Fruit fly (Drosophila melanogaster) whole organism, embryonic: ENCODE measurements around the gene CenB1A.

Experiments
- Asciz ChIP-seq: fragments of 200-800 bp; sonication (Bioruptor generic); optimal IDR thresholded peaks from 2 replicates; lab custom pipeline; 2017; ENCODE audit warnings: missing biosample characterization, mild to moderate bottlenecking, missing genetic modification characterization, missing genetic modification reagents
- Bteb2 ChIP-seq: fragments of 200-800 bp; sonication (Bioruptor generic); optimal IDR thresholded peaks from 2 replicates; lab custom pipeline; 2016; ENCODE audit warnings: missing biosample characterization, missing genetic modification characterization
- CG12299 ChIP-seq: fragments of 200-800 bp; sonication (Bioruptor generic); optimal IDR thresholded peaks from 2 replicates; lab custom pipeline; 2018; ENCODE audit warnings: missing biosample characterization, mild to moderate bottlenecking, missing genetic modification characterization
- CG12659 ChIP-seq: fragments of 200-800 bp; sonication (Bioruptor generic); optimal IDR thresholded peaks from 3 replicates; lab custom pipeline; 2017; ENCODE audit warnings: mild to moderate bottlenecking, missing biosample characterization, missing genetic modification reagents, missing genetic modification characterization
- CG12942 ChIP-seq: fragments of 200-800 bp; sonication (Bioruptor generic); optimal IDR thresholded peaks from 3 replicates; lab custom pipeline; 2016; ENCODE audit warnings: missing biosample characterization, missing genetic modification characterization
- CG13624 ChIP-seq: fragments of 200-800 bp; sonication (Bioruptor generic); optimal IDR thresholded peaks from 2 replicates; lab custom pipeline; 2016; ENCODE audit warnings: missing biosample characterization, missing genetic modification characterization
- CG15514 ChIP-seq: fragments of 200-800 bp; sonication (Bioruptor generic); optimal IDR thresholded peaks from 3 replicates; lab custom pipeline; 2017; ENCODE audit warnings: missing biosample characterization, missing genetic modification characterization, mild to moderate bottlenecking, moderate library complexity, missing genetic modification reagents
- CG1603 ChIP-seq: fragments of 200-800 bp; sonication (Bioruptor generic); optimal IDR thresholded peaks from 2 replicates; lab custom pipeline; 2019; ENCODE audit warnings: missing biosample characterization, mild to moderate bottlenecking, missing genetic modification characterization, moderate library complexity
- CG16813 ChIP-seq: fragments of 200-800 bp; sonication (Bioruptor generic); IDR thresholded peaks from 3 replicates; pipeline ENCODE4 v1.3.6; 2022; ENCODE audit warnings: missing biosample characterization, missing genetic modification characterization; ENCODE audit not compliant: partially characterized antibody
- CG16815 ChIP-seq: fragments of 200-800 bp; sonication (Bioruptor generic); optimal IDR thresholded peaks from 3 replicates; lab custom pipeline; 2017; ENCODE audit warnings: missing biosample characterization, mild to moderate bottlenecking, missing genetic modification characterization
- CG17328 ChIP-seq: fragments of 200-800 bp; sonication (Bioruptor generic); IDR thresholded peaks from 2 replicates; pipeline ENCODE4 v1.3.6; 2022; ENCODE audit warnings: missing biosample characterization, missing genetic modification characterization
- CG1832 ChIP-seq: fragments of 200-800 bp; sonication (Bioruptor generic); optimal IDR thresholded peaks from 2 replicates; lab custom pipeline; 2017; ENCODE audit warnings: missing biosample characterization, mild to moderate bottlenecking, missing genetic modification characterization, inconsistent platforms
- CG18764 ChIP-seq: fragments of 200-800 bp; sonication (Bioruptor generic); optimal IDR thresholded peaks from 3 replicates; lab custom pipeline; 2016; ENCODE audit warnings: missing biosample characterization, missing genetic modification characterization
- CG4424 ChIP-seq: fragments of 200-800 bp; sonication (Bioruptor generic); optimal IDR thresholded peaks from 3 replicates; lab custom pipeline; 2016; ENCODE audit warnings: missing biosample characterization, missing genetic modification characterization
- CG4617 ChIP-seq: fragments of 200-800 bp; sonication (Bioruptor generic); optimal IDR thresholded peaks from 3 replicates; lab custom pipeline; 2016; ENCODE audit warnings: missing biosample characterization, missing genetic modification characterization, borderline replicate concordance
- CG4854 ChIP-seq: fragments of 200-800 bp; sonication (Bioruptor generic); optimal IDR thresholded peaks from 2 replicates; lab custom pipeline; 2016; ENCODE audit warnings: missing biosample characterization, missing genetic modification characterization, inconsistent platforms
- CG5245 ChIP-seq: fragments of 200-800 bp; sonication (Bioruptor generic); optimal IDR thresholded peaks from 3 replicates; lab custom pipeline; 2016; ENCODE audit warnings: missing biosample characterization, missing genetic modification characterization
- CG6654 ChIP-seq: fragments of 200-800 bp; sonication (Bioruptor generic); optimal IDR thresholded peaks from 2 replicates; lab custom pipeline; 2017; ENCODE audit warnings: missing biosample characterization, mild to moderate bottlenecking, missing genetic modification characterization
- CG7745 ChIP-seq: fragments of 200-800 bp; sonication (Bioruptor generic); optimal IDR thresholded peaks from 2 replicates; lab custom pipeline; 2018; ENCODE audit warnings: missing biosample characterization, mild to moderate bottlenecking, missing genetic modification characterization, moderate library complexity
- CG8290 ChIP-seq, 3 experiments: fragments of 200-800 bp; sonication (Bioruptor generic); optimal IDR thresholded peaks; 2 replicates each; lab custom pipeline; 2016 to 2019; ENCODE audit warnings: missing biosample characterization in 3 of 3, missing genetic modification characterization in 3 of 3, mild to moderate bottlenecking in 2 of 3, moderate library complexity in 1 of 3
- D19B ChIP-seq: fragments of 200-800 bp; sonication (Bioruptor generic); optimal IDR thresholded peaks from 2 replicates; lab custom pipeline; 2017; ENCODE audit warnings: missing biosample characterization, mild to moderate bottlenecking, missing genetic modification characterization
- Hmr ChIP-seq: fragments of 200-800 bp; sonication (Bioruptor generic); optimal IDR thresholded peaks from 3 replicates; lab custom pipeline; 2017; ENCODE audit warnings: mild to moderate bottlenecking, missing biosample characterization, missing genetic modification reagents, missing genetic modification characterization
- NK7.1 ChIP-seq: fragments of 200-800 bp; sonication (Bioruptor generic); optimal IDR thresholded peaks from 3 replicates; lab custom pipeline; 2016; ENCODE audit warnings: missing biosample characterization, missing genetic modification characterization
- Nf-YC ChIP-seq: fragments of 200-800 bp; optimal IDR thresholded peaks from 3 replicates; lab custom pipeline; 2019; ENCODE audit warnings: missing biosample characterization, mild to moderate bottlenecking, missing genetic modification characterization, moderate library complexity
- Spps ChIP-seq: fragments of 200-800 bp; sonication (Bioruptor generic); optimal IDR thresholded peaks from 2 replicates; lab custom pipeline; 2018; ENCODE audit warnings: missing biosample characterization, mild to moderate bottlenecking, missing genetic modification characterization
- Trl ChIP-seq, 3 experiments: fragments of >200 bp in 2 of 3; fragments of 200-800 bp in 1 of 3; sonication (Bioruptor generic) in 1 of 3; optimal IDR thresholded peaks; 2 replicates in 1 of 3; 3 replicates in 2 of 3; lab custom pipeline; 2016 to 2017; ENCODE audit warnings: missing biosample characterization in 1 of 3, missing genetic modification characterization in 1 of 3
- Vsx1 ChIP-seq: fragments of 200-800 bp; sonication (Bioruptor generic); optimal IDR thresholded peaks from 2 replicates; lab custom pipeline; 2017; ENCODE audit warnings: missing biosample characterization, mild to moderate bottlenecking, missing genetic modification characterization, missing genetic modification reagents
- abd-A ChIP-seq: fragments of 200-800 bp; sonication (Bioruptor generic); optimal IDR thresholded peaks from 3 replicates; lab custom pipeline; 2019; ENCODE audit warnings: missing biosample characterization, mild to moderate bottlenecking, missing genetic modification characterization, moderate library complexity
- crc ChIP-seq: fragments of 200-800 bp; sonication (Bioruptor generic); optimal IDR thresholded peaks from 2 replicates; lab custom pipeline; 2016; ENCODE audit warnings: missing biosample characterization, missing genetic modification characterization
- da ChIP-seq: fragments of 200-800 bp; sonication (Bioruptor generic); optimal IDR thresholded peaks from 2 replicates; lab custom pipeline; 2016; ENCODE audit warnings: missing biosample characterization, missing genetic modification characterization
- dmrt11E ChIP-seq: fragments of 200-800 bp; sonication (Bioruptor generic); optimal IDR thresholded peaks from 3 replicates; lab custom pipeline; 2018; ENCODE audit warnings: missing biosample characterization, mild to moderate bottlenecking, missing genetic modification characterization, moderate library complexity
- en ChIP-seq: fragments of 200-800 bp; sonication (Bioruptor generic); optimal IDR thresholded peaks from 2 replicates; lab custom pipeline; 2016; ENCODE audit warnings: missing biosample characterization, missing genetic modification characterization
- eve ChIP-seq, 2 experiments: fragments of >200 bp; optimal IDR thresholded peaks; 2 replicates each; lab custom pipeline; 2017; ENCODE audit warnings: missing biosample characterization in 2 of 2, missing genetic modification characterization in 2 of 2
- exex ChIP-seq: fragments of 200-800 bp; sonication (Bioruptor generic); optimal IDR thresholded peaks from 4 replicates; lab custom pipeline; 2018; ENCODE audit warnings: missing biosample characterization, mild to moderate bottlenecking, missing genetic modification characterization, moderate library complexity
- fd102C ChIP-seq: fragments of 200-800 bp; sonication (Bioruptor generic); optimal IDR thresholded peaks from 2 replicates; lab custom pipeline; 2018; ENCODE audit warnings: missing biosample characterization, mild to moderate bottlenecking, missing genetic modification characterization, moderate library complexity
- ftz-f1 ChIP-seq: fragments of 200-800 bp; sonication (Bioruptor generic); optimal IDR thresholded peaks from 2 replicates; lab custom pipeline; 2016; ENCODE audit warnings: missing biosample characterization, missing genetic modification characterization
- grn ChIP-seq: fragments of 200-800 bp; sonication (Bioruptor generic); optimal IDR thresholded peaks from 3 replicates; lab custom pipeline; 2017; ENCODE audit warnings: missing biosample characterization, missing genetic modification characterization
- inv ChIP-seq: fragments of 200-800 bp; sonication (Bioruptor generic); IDR thresholded peaks from 2 replicates; pipeline ENCODE4 v1.3.6; 2022; ENCODE audit warnings: missing biosample characterization, missing genetic modification characterization; ENCODE audit not compliant: partially characterized antibody
- kah ChIP-seq: fragments of 200-800 bp; sonication (Bioruptor generic); optimal IDR thresholded peaks from 2 replicates; lab custom pipeline; 2018; ENCODE audit warnings: missing biosample characterization, mild to moderate bottlenecking, missing genetic modification characterization
- lbe ChIP-seq: fragments of 200-800 bp; sonication (Bioruptor generic); optimal IDR thresholded peaks from 2 replicates; lab custom pipeline; 2016; ENCODE audit warnings: missing biosample characterization, mild to moderate bottlenecking, missing genetic modification characterization
- repo ChIP-seq: fragments of 200-800 bp; sonication (Bioruptor generic); optimal IDR thresholded peaks from 2 replicates; lab custom pipeline; 2016; ENCODE audit warnings: missing biosample characterization, missing genetic modification characterization
- rib ChIP-seq: fragments of 200-800 bp; sonication (Bioruptor generic); IDR thresholded peaks from 2 replicates; pipeline ENCODE4 v1.3.6; 2022; ENCODE audit warnings: missing biosample characterization, missing genetic modification characterization
- schlank ChIP-seq: fragments of 200-800 bp; sonication (Bioruptor generic); optimal IDR thresholded peaks from 2 replicates; lab custom pipeline; 2018; ENCODE audit warnings: missing biosample characterization, mild to moderate bottlenecking, missing genetic modification characterization
- so ChIP-seq: fragments of 200-800 bp; sonication (Bioruptor generic); IDR thresholded peaks from 3 replicates; pipeline ENCODE4 v1.3.6; 2022; ENCODE audit warnings: missing biosample characterization, missing genetic modification characterization
- sob ChIP-seq: fragments of 200-800 bp; sonication (Bioruptor generic); IDR thresholded peaks from 2 replicates; pipeline ENCODE4 v1.3.6; 2022; ENCODE audit warnings: missing biosample characterization, missing genetic modification characterization
- ssp ChIP-seq: fragments of 200-800 bp; sonication (Bioruptor generic); IDR thresholded peaks from 2 replicates; pipeline ENCODE4 v1.3.6; 2022; ENCODE audit warnings: missing biosample characterization, missing genetic modification characterization
- tna ChIP-seq: fragments of 200-800 bp; sonication (Bioruptor generic); IDR thresholded peaks from 2 replicates; pipeline ENCODE4 v1.3.6; 2022; ENCODE audit warnings: missing biosample characterization, missing genetic modification characterization; ENCODE audit not compliant: partially characterized antibody
- usp ChIP-seq: fragments of >200 bp; optimal IDR thresholded peaks from 2 replicates; lab custom pipeline; 2017; ENCODE audit warnings: missing biosample characterization, missing genetic modification characterization
- vnd ChIP-seq: fragments of 200-800 bp; sonication (Bioruptor generic); IDR thresholded peaks from 3 replicates; pipeline ENCODE4 v1.3.6; 2022; ENCODE audit warnings: missing biosample characterization, missing genetic modification characterization; ENCODE audit not compliant: partially characterized antibody
- zfh1 ChIP-seq: fragments of 200-800 bp; sonication (Bioruptor generic); IDR thresholded peaks from 3 replicates; pipeline ENCODE4 v1.3.6; 2022; ENCODE audit warnings: missing biosample characterization, missing genetic modification characterization

The CenB1A gene

DNA sequence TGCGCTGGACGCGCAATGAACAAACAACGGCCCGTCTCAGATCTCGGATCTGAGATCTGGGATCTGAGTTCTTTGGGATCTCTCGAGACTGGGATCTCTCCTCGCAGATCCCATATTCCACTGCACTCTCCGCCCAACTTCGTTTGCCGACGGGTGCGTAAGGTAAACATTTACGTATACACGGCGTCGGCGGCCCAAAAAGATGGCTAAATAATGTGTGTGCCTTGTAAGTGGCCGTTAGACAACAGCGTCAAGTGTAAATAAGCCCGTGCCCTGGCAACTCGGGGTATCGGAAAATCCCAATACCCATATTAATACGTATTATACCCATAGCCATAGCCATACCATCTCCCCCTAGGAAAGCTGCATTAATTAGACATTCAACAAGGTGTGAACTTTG, 16.5 kb downstream of the CenB1A start (continued):
- no peak for TF ChIP-seq CG6654 (GFP tag; lab: Kevin White, UChicago)
- TF ChIP-seq abd-A (tag; lab: Kevin White, UChicago), result no peak
- TF ChIP-seq sob (GFP tag; lab: Robert Waterston, UW), result no peak
- no peak for TF ChIP-seq en (GFP tag; lab: Kevin White, UChicago)
- no peak for TF ChIP-seq Vsx1 (GFP tag; lab: Kevin White, UChicago)
- TF ChIP-seq CG16815, result no peak
- peak; percentile 20 for TF ChIP-seq dmrt11E (tag; lab: Kevin White, UChicago)
- TF ChIP-seq Trl (optimal IDR thresholded peaks at IDR 0.05; lab: Kevin White, UChicago), result no peak
- no peak for TF ChIP-seq Trl (GFP tag; optimal IDR thresholded peaks at IDR 0.05; lab: Kevin White, UChicago)
- TF ChIP-seq Spps (tag; lab: Kevin White, UChicago), result no peak
- TF ChIP-seq CG16813 (GFP tag; lab: Robert Waterston, UW), result no peak
- no peak for TF ChIP-seq schlank (tag; lab: Kevin White, UChicago)
- TF ChIP-seq CG7745 (tag; lab: Kevin White, UChicago), result no peak
- no peak for TF ChIP-seq CG4424
- TF ChIP-seq CG8290 (GFP tag; optimal IDR thresholded peaks at IDR 0.05; lab: Kevin White, UChicago), result no peak
- no peak for TF ChIP-seq CG8290 (tag; optimal IDR thresholded peaks at IDR 0.05; lab: Kevin White, UChicago)
- TF ChIP-seq tna (GFP tag; lab: Robert Waterston, UW), result no peak
- TF ChIP-seq CG5245 (GFP tag; lab: Kevin White, UChicago), result no peak
- TF ChIP-seq CG18764 (GFP tag; lab: Kevin White, UChicago), result no peak
- no peak for TF ChIP-seq CG12942
- no peak for TF ChIP-seq repo
- TF ChIP-seq Asciz, result peak; percentile 10
- no peak for TF ChIP-seq CG12659 (GFP tag; lab: Kevin White, UChicago)
- TF ChIP-seq lbe, result no peak
- TF ChIP-seq so (GFP tag; lab: Robert Waterston, UW), result no peak
- TF ChIP-seq grn (GFP tag; lab: Kevin White, UChicago), result no peak
- no peak for TF ChIP-seq vnd (GFP tag; lab: Robert Waterston, UW)
- no peak for TF ChIP-seq CG13624
- no peak for TF ChIP-seq rib (GFP tag; lab: Robert Waterston, UW)
- TF ChIP-seq crc (GFP tag; lab: Kevin White, UChicago), result no peak
- TF ChIP-seq CG12299 (tag; lab: Kevin White, UChicago), result no peak
- TF ChIP-seq kah (GFP tag; lab: Kevin White, UChicago), result no peak
- no peak for TF ChIP-seq ftz-f1 (GFP tag; lab: Kevin White, UChicago)
- TF ChIP-seq ssp, result no peak
- TF ChIP-seq NK7.1 (GFP tag; lab: Kevin White, UChicago), result no peak
- TF ChIP-seq exex (tag; lab: Kevin White, UChicago), result no peak
- TF ChIP-seq usp (GFP tag; lab: Kevin White, UChicago), result no peak
- no peak for TF ChIP-seq inv (GFP tag; lab: Robert Waterston, UW)
- TF ChIP-seq CG1832 (GFP tag; lab: Kevin White, UChicago), result no peak
- peak; percentile 34; the same call in 1 of the 3 replicates for TF ChIP-seq zfh1 (GFP tag; lab: Robert Waterston, UW)
- TF ChIP-seq Bteb2 (GFP tag; lab: Kevin White, UChicago), result no peak
- TF ChIP-seq da (GFP tag; lab: Kevin White, UChicago), result no peak
- no peak for TF ChIP-seq D19B (GFP tag; lab: Kevin White, UChicago)
- TF ChIP-seq Hmr (GFP tag; lab: Kevin White, UChicago), result no peak
- peak; percentile 31 for TF ChIP-seq CG1603 (tag; lab: Kevin White, UChicago)
- TF ChIP-seq CG15514 (GFP tag; lab: Kevin White, UChicago), result no peak
- no peak for TF ChIP-seq CG4617
- no peak for TF ChIP-seq CG4854 (GFP tag; lab: Kevin White, UChicago)
- TF ChIP-seq Nf-YC (tag; lab: Kevin White, UChicago), result no peak
- TF ChIP-seq CG17328 (GFP tag; lab: Robert Waterston, UW), result no peak
- TF ChIP-seq eve (GFP tag; optimal IDR thresholded peaks at IDR 0.05; lab: Kevin White, UChicago), result no peak
- peak; percentile 58 for TF ChIP-seq fd102C (GFP tag; lab: Kevin White, UChicago)
